Fruit fly (Drosophila melanogaster) whole organism, adult: ENCODE data around the gene CG3164.
A peak's percentile ranks its signal among the peaks of the same experiment; 100 is the strongest.

Source experiments
- CG11617 ChIP-seq: fragments of 200-800 bp; sonication (Bioruptor generic); optimal IDR thresholded peaks from 2 replicates; lab custom pipeline; 2017; ENCODE audit warnings: mild to moderate bottlenecking, missing biosample characterization, missing genetic modification reagents, missing genetic modification characterization
- CG12768 ChIP-seq: fragments of 200-800 bp; sonication (Bioruptor generic); optimal IDR thresholded peaks from 2 replicates; lab custom pipeline; 2017; ENCODE audit warnings: missing biosample characterization, missing genetic modification characterization, mild to moderate bottlenecking, moderate library complexity, missing genetic modification reagents
- CG14711 ChIP-seq: fragments of 200-800 bp; sonication (Bioruptor generic); optimal IDR thresholded peaks from 2 replicates; lab custom pipeline; 2018; ENCODE audit warnings: missing biosample characterization, mild to moderate bottlenecking, missing genetic modification characterization, moderate library complexity
- CG1620 ChIP-seq: fragments of 200-800 bp; sonication (Bioruptor generic); optimal IDR thresholded peaks from 2 replicates; lab custom pipeline; 2016; ENCODE audit warnings: missing biosample characterization, missing genetic modification characterization
- CG33017 ChIP-seq: fragments of 200-800 bp; sonication (Bioruptor generic); optimal IDR thresholded peaks from 2 replicates; lab custom pipeline; 2018; ENCODE audit warnings: missing biosample characterization, mild to moderate bottlenecking, missing genetic modification characterization, moderate library complexity
- CG5204 ChIP-seq: fragments of 200-800 bp; sonication (Bioruptor generic); optimal IDR thresholded peaks from 2 replicates; lab custom pipeline; 2016; ENCODE audit warnings: missing biosample characterization, missing genetic modification characterization
- CG7045 ChIP-seq: fragments of 200-800 bp; sonication (Bioruptor generic); optimal IDR thresholded peaks from 2 replicates; lab custom pipeline; 2017; ENCODE audit warnings: missing biosample characterization, mild to moderate bottlenecking, missing genetic modification characterization
- CG7101 ChIP-seq: fragments of 200-800 bp; sonication (Bioruptor generic); optimal IDR thresholded peaks from 2 replicates; lab custom pipeline; 2018; ENCODE audit warnings: missing biosample characterization, mild to moderate bottlenecking, missing genetic modification characterization, moderate library complexity
- Clk ChIP-seq: fragments of 200-800 bp; sonication (Bioruptor generic); optimal IDR thresholded peaks from 2 replicates; lab custom pipeline; 2017; ENCODE audit warnings: missing biosample characterization, missing genetic modification characterization
- Crg-1 ChIP-seq: fragments of 200-800 bp; sonication (Bioruptor generic); optimal IDR thresholded peaks from 2 replicates; lab custom pipeline; 2016; ENCODE audit warnings: missing biosample characterization, missing genetic modification characterization
- Hr96 ChIP-seq: fragments of 200-800 bp; sonication (Bioruptor generic); optimal IDR thresholded peaks from 2 replicates; lab custom pipeline; 2016; ENCODE audit warnings: missing biosample characterization, missing genetic modification characterization
- Mnt ChIP-seq: fragments of 200-800 bp; sonication (Bioruptor generic); optimal IDR thresholded peaks from 2 replicates; lab custom pipeline; 2016; ENCODE audit warnings: missing biosample characterization, mild to moderate bottlenecking, missing genetic modification characterization
- bab1 ChIP-seq: fragments of 200-800 bp; sonication (Bioruptor generic); optimal IDR thresholded peaks from 3 replicates; lab custom pipeline; 2019; ENCODE audit warnings: missing biosample characterization, mild to moderate bottlenecking, missing genetic modification characterization, moderate library complexity
- cic ChIP-seq: fragments of 200-800 bp; sonication (Bioruptor generic); optimal IDR thresholded peaks from 2 replicates; lab custom pipeline; 2017; ENCODE audit warnings: missing biosample characterization, mild to moderate bottlenecking, missing genetic modification characterization, moderate library complexity
- cnc ChIP-seq, 2 experiments: fragments of >200 bp; optimal IDR thresholded peaks; 2 replicates each; lab custom pipeline; 2017
- kay ChIP-seq: fragments of 200-800 bp; sonication (Bioruptor generic); peaks from one replicate; lab custom pipeline; 2016; ENCODE audit warnings: missing biosample characterization, missing genetic modification characterization, borderline replicate concordance
- ovo ChIP-seq: fragments of 200-800 bp; sonication (Bioruptor generic); optimal IDR thresholded peaks from 2 replicates; lab custom pipeline; 2016; ENCODE audit warnings: missing biosample characterization, missing genetic modification characterization
- pad ChIP-seq: fragments of 200-800 bp; sonication (Bioruptor generic); optimal IDR thresholded peaks from 3 replicates; lab custom pipeline; 2017; ENCODE audit warnings: missing biosample characterization, missing genetic modification characterization, mild to moderate bottlenecking, moderate library complexity, missing genetic modification reagents
- tj ChIP-seq: fragments of 200-800 bp; sonication (Bioruptor generic); optimal IDR thresholded peaks from 3 replicates; lab custom pipeline; 2017; ENCODE audit warnings: missing biosample characterization, mild to moderate bottlenecking, missing genetic modification characterization, moderate library complexity
- toe ChIP-seq: fragments of 200-800 bp; sonication (Bioruptor generic); optimal IDR thresholded peaks from 2 replicates; lab custom pipeline; 2016; ENCODE audit warnings: missing biosample characterization, missing genetic modification characterization

The CG3164 gene

DNA sequence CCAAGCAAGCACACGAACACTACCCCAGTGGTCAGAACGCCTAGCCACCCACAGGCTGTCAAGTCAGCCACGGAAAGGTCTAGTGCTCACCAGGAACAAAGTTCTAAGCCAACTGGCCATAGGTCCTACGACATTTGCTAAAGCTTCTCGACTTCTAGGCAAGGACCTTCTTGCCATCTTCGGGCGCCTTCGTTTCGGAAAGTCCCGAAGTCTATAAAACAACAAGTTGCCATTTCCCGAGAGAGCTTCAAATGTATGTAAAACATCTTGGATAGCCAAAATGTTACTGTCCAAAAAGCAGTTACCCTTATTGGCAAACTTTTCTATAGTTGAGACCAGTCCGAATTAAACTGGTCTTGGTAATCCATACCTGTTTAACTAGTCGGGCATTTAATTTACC lies 15.9 kb upstream of the CG3164 start:
- TF ChIP-seq CG12768 (GFP tag; lab: Kevin White, UChicago) (no peak), CG14711 (tag; lab: Kevin White, UChicago) (no peak), CG1620 (GFP tag; lab: Kevin White, UChicago) (no peak), CG33017 (no peak), kay (GFP tag; lab: Kevin White, UChicago) (no peak), pad (GFP tag; lab: Kevin White, UChicago) (no peak), Hr96 (GFP tag; lab: Kevin White, UChicago) (no peak), CG11617 (GFP tag; lab: Kevin White, UChicago) (no peak), cic (GFP tag; lab: Kevin White, UChicago) (no peak), CG5204 (no peak)

- TF ChIP-seq CG12768 (GFP tag; lab: Kevin White, UChicago) (no peak), Crg-1 (GFP tag; lab: Kevin White, UChicago) (no peak), toe (GFP tag; lab: Kevin White, UChicago) (no peak), ovo (GFP tag; lab: Kevin White, UChicago) (no peak), cic (GFP tag; lab: Kevin White, UChicago) (peak; percentile 40), cnc (optimal IDR thresholded peaks at IDR 0.05; lab: Kevin White, UChicago) (no peak), CG7045 (GFP tag; lab: Kevin White, UChicago) (no peak), CG1620 (GFP tag; lab: Kevin White, UChicago) (no peak), kay (GFP tag; lab: Kevin White, UChicago) (no peak), CG14711 (tag; lab: Kevin White, UChicago) (no peak), CG5204 (no peak), Clk (GFP tag; lab: Kevin White, UChicago) (no peak), CG11617 (GFP tag; lab: Kevin White, UChicago) (no peak), bab1 (GFP tag; lab: Kevin White, UChicago) (peak; percentile 9), Mnt (GFP tag; lab: Kevin White, UChicago) (peak; percentile 1), Hr96 (GFP tag; lab: Kevin White, UChicago) (no peak)
Measured at dm6 chr2L:143088-143487, 12.5 kb upstream of the CG3164 start, which contains the start of the genes CG31974 and CG11454. CG31974 (minus strand) TSS chr2L:143091. CG11454 (plus strand) TSS chr2L:143323.

DNA sequence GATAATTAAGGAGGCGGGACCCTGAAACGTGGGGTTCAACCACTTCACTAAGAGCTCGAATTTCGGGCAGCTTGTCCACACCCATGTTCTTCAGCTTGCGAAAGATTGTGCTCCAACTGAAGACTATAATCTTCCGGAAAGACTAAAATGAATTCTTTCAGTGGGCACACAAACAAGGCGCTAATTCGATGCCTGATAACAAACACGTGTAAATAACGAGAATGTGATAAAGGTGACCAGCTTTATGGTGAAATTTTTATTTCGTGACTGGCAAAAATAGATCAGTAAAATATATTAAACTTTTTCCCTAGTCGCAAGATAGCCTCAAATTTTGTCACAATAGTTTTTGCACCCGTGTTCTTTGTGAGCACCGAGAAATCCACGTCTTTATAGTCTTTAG lies 10.3 kb upstream of the CG3164 start, which contains the start of the genes CG31975 and ovm:
Gene CG31975 (minus strand): TSS at position 144 of the 400 bp plus-strand sequence.
Gene ovm (minus strand): TSS at position 144 of the 400 bp plus-strand sequence.
- TF ChIP-seq Mnt (GFP tag; lab: Kevin White, UChicago) (peak; percentile 26), ovo (GFP tag; lab: Kevin White, UChicago) (no peak), cnc (optimal IDR thresholded peaks at IDR 0.05; lab: Kevin White, UChicago) (peak in 1 of 2 experiments; percentile 68), kay (GFP tag; lab: Kevin White, UChicago) (peak; percentile 1)

- TF ChIP-seq cic (GFP tag; lab: Kevin White, UChicago) (peak; percentile 37), Crg-1 (GFP tag; lab: Kevin White, UChicago) (no peak), kay (GFP tag; lab: Kevin White, UChicago) (no peak), CG7045 (GFP tag; lab: Kevin White, UChicago) (no peak), tj (GFP tag; lab: Kevin White, UChicago) (no peak), cnc (optimal IDR thresholded peaks at IDR 0.05; lab: Kevin White, UChicago) (no peak), CG7101 (no peak), CG12768 (GFP tag; lab: Kevin White, UChicago) (peak; percentile 27), Mnt (GFP tag; lab: Kevin White, UChicago) (no peak), CG11617 (GFP tag; lab: Kevin White, UChicago) (no peak), Hr96 (GFP tag; lab: Kevin White, UChicago) (no peak), ovo (GFP tag; lab: Kevin White, UChicago) (no peak), pad (GFP tag; lab: Kevin White, UChicago) (no peak), toe (GFP tag; lab: Kevin White, UChicago) (no peak), Clk (GFP tag; lab: Kevin White, UChicago) (no peak)
Measured at dm6 chr2L:139610-140009, 9.0 kb upstream of the CG3164 start.

DNA sequence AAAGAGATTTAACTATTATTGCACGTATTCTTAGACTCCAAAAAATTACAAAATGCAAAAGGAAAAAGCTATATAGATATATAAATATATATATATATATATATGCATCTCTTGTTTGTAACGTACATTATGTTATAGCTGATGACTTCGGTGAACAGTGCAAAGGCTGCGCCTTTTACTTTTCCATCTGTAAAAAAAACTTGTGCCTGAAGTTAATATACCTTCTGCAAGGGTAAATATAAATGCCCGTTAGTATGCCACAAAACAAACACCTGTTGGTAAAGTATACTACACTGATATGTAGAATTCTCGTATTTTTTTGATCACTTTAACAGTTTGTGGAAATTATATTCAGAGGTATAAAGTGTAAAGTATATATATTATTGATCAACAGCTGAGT lies 7.5 kb upstream of the CG3164 start:
- TF ChIP-seq cnc (optimal IDR thresholded peaks at IDR 0.05; lab: Kevin White, UChicago) (no peak), CG1620 (GFP tag; lab: Kevin White, UChicago) (no peak), Mnt (GFP tag; lab: Kevin White, UChicago) (no peak), CG11617 (GFP tag; lab: Kevin White, UChicago) (no peak), CG7045 (GFP tag; lab: Kevin White, UChicago) (no peak), Clk (GFP tag; lab: Kevin White, UChicago) (no peak), bab1 (GFP tag; lab: Kevin White, UChicago) (no peak), CG5204 (no peak), CG33017 (no peak), tj (GFP tag; lab: Kevin White, UChicago) (no peak), Hr96 (GFP tag; lab: Kevin White, UChicago) (no peak), ovo (GFP tag; lab: Kevin White, UChicago) (no peak), cic (GFP tag; lab: Kevin White, UChicago) (no peak), CG7101 (no peak), Crg-1 (GFP tag; lab: Kevin White, UChicago) (no peak)
